Worm (Caenorhabditis elegans) whole organism, L4/young adult: ENCODE measurements around the gene Y102A11A.5.

Source experiments
- W03F9.2 ChIP-seq: fragments of 150-350 bp; optimal IDR thresholded peaks from 2 replicates; lab custom pipeline; 2014; ENCODE audit warnings: missing biosample characterization, missing genetic modification characterization
- him-1 ChIP-seq: sonication (generic microtip); optimal IDR thresholded peaks from 2 replicates; lab custom pipeline; 2016; ENCODE audit warnings: missing genotype, missing genetic modification reagents, missing genetic modification characterization, missing compliant biosample characterization

DNA sequence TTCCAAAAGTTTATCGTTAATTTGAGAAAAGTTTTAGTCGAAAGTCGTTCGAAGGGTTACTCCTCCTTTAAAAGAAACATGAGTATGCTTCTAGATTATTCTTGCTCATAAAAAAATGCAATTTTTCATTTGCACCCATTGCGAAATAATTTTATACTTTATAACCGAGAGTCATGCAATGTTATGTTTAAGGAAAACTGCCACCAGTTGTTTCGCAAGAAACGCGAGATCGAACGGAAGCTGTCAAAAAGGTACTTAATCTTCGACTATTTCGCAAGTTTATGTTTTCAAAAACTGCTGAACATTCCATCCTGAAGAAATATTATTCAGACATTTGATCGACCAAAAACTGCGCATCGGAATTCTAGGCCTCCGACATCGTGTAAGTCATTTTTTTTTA, 17.5 kb downstream of the Y102A11A.5 start:
- no peak for TF ChIP-seq him-1
- TF ChIP-seq W03F9.2 (tag; lab: Kevin White, UChicago), result no peak
